Worm (Caenorhabditis elegans): ENCODE results near the gene lex-1.

- TF ChIP-seq flt-1 (GFP tag; IDR thresholded peaks at IDR 0.05) (no peak), tab-1 (GFP tag; IDR thresholded peaks at IDR 0.05) (no peak), med-1 (GFP tag; optimal IDR thresholded peaks at IDR 0.05; ENCODE audit: insufficient read depth) (no peak)
Measured at ce11 chrIV:12131308-12132072, 52.2 kb downstream of the lex-1 start.

All from whole organism, midembryonic.